Worm (Caenorhabditis elegans): ENCODE results near the gene acl-14.
A peak's percentile ranks its signal among the peaks of the same experiment; 100 is the strongest.
"Not testable (repeated sequence)": the region's sequence is repeated elsewhere in the genome, so short reads cannot be mapped to it uniquely, and the experiment has no call there.

acl-14 gene

DNA sequence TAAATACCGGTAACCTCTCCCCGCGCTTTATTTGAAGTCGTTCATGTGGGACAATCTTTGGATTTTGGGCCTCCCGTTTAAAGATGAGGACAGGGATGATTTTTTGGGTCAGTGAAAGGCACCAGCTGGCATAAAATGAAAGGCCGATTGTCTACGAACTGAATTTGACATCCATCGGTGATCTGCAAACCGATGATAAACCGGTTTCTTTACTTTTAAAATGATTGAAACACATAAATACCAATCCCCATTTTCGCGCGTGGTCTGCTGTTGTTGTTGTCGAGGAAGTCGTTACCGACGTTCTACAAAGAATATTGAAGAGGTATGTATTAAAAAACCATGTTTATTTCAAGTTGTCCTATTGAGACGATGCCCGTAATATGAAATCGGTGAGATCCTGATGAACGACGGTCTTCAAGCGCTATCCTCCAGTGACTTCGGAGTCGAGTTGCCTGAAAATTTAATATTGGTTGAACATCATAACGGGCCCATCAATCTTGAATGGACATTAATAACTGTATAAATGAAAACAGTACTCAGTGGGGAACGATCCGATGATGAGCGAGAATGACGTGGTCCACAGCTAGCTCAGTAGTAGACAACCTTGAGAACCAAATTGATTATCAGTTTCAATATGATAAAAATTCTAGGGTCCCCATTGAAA is 9.7 kb upstream of the acl-14 start (continued):
- peak; percentile 75 for TF ChIP-seq Y48G9A.11 (GFP tag; IDR thresholded peaks at IDR 0.05)
- peak; percentile 28; the same call in 1 of the 2 replicates for TF ChIP-seq dmd-6 (GFP tag; IDR thresholded peaks at IDR 0.05)
- peak; percentile 52; the same call in 1 of the 2 replicates for TF ChIP-seq php-3 (GFP tag; IDR thresholded peaks at IDR 0.05)
- no peak for TF ChIP-seq F44E2.7 (GFP tag; IDR thresholded peaks at IDR 0.05)
- TF ChIP-seq nhr-77 (tag; optimal IDR thresholded peaks at IDR 0.05), result no peak
- TF ChIP-seq saeg-2 (GFP tag; IDR thresholded peaks at IDR 0.05), result peak; percentile 79; the same call in 1 of the 2 replicates
- TF ChIP-seq lin-38 (GFP tag; IDR thresholded peaks at IDR 0.05), result peak; percentile 73
- peak in 1 of 2 experiments; percentile 91 for TF ChIP-seq unc-62 (GFP tag; optimal IDR thresholded peaks at IDR 0.05 in 1 of 2)
- no peak for TF ChIP-seq unc-62 (tag; optimal IDR thresholded peaks at IDR 0.05)
- TF ChIP-seq pha-4 (GFP tag; IDR thresholded peaks at IDR 0.05), result peak; percentile 58; the same call in 1 of the 2 replicates
- no peak for TF ChIP-seq pha-4 (tag; optimal IDR thresholded peaks at IDR 0.05)

DNA sequence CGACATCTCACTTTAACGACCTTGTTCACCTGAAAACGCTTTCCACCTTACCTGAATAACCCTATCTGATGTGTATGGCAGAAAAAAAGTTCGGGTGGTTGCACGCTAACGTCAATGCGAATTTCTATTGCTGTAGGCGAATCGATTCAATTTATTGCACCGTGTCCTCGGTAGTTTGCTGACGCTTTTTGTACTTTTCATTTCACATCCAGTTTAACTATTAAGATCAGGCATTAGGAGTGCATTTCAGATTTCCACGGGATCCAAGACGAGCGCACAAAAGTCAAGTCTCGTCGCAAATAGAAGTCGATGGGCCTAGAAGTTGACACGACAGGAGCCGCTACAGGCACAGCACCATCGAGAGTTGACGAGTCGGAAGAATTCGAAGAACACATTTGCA is 8.9 kb upstream of the acl-14 start:
- TF ChIP-seq lin-1 (GFP tag; IDR thresholded peaks at IDR 0.05) (peak; percentile 53; the same call in 1 of the 2 replicates), zip-11 (GFP tag; IDR thresholded peaks at IDR 0.05) (peak; percentile 80; the same call in 1 of the 2 replicates), mxl-2 (GFP tag; conservative IDR thresholded peaks at IDR 0.05) (peak; percentile 68), F44E2.7 (GFP tag; IDR thresholded peaks at IDR 0.05) (0 out of 2 replicates have a peak, but pooled peaks have one; percentile 49), ceh-20 (GFP tag; IDR thresholded peaks at IDR 0.05) (peak; percentile 83), D1046.2 (GFP tag; IDR thresholded peaks at IDR 0.05) (peak; percentile 88), Y48G9A.11 (GFP tag; IDR thresholded peaks at IDR 0.05) (peak; percentile 83), zfp-3 (GFP tag; conservative IDR thresholded peaks at IDR 0.05) (peak; percentile 97), dmd-8 (GFP tag; IDR thresholded peaks at IDR 0.05) (0 out of 2 replicates have a peak, but pooled peaks have one; percentile 56), saeg-2 (GFP tag; IDR thresholded peaks at IDR 0.05) (peak; percentile 81), mdt-29 (GFP tag; IDR thresholded peaks at IDR 0.05) (peak; percentile 85), Y75B8A.6 (GFP tag; IDR thresholded peaks at IDR 0.05) (peak; percentile 94), pha-4 (GFP tag; IDR thresholded peaks at IDR 0.05) (peak; percentile 95), nhr-41 (GFP tag; IDR thresholded peaks at IDR 0.05) (0 out of 2 replicates have a peak, but pooled peaks have one; percentile 42), lin-38 (GFP tag; IDR thresholded peaks at IDR 0.05) (peak; percentile 78), tra-1 (GFP tag; IDR thresholded peaks at IDR 0.05) (peak; percentile 81; the same call in 1 of the 2 replicates), arid-1 (GFP tag; conservative IDR thresholded peaks at IDR 0.05) (peak; percentile 76), egl-43 (GFP tag; IDR thresholded peaks at IDR 0.05) (peak; percentile 89), dmd-9 (GFP tag; IDR thresholded peaks at IDR 0.05) (peak; percentile 71; the same call in 1 of the 2 replicates), php-3 (GFP tag; IDR thresholded peaks at IDR 0.05) (peak; percentile 86), lim-7 (GFP tag; IDR thresholded peaks at IDR 0.05) (peak; percentile 63; the same call in 1 of the 2 replicates), lin-29 (GFP tag; IDR thresholded peaks at IDR 0.05) (peak; percentile 76), snpc-1.2 (GFP tag; IDR thresholded peaks at IDR 0.05) (peak; percentile 76), Y105C5A.15 (GFP tag; IDR thresholded peaks at IDR 0.05) (peak; percentile 76; the same call in 1 of the 2 replicates), T26A8.4 (GFP tag; IDR thresholded peaks at IDR 0.05) (peak; percentile 79), ZK337.2 (GFP tag; IDR thresholded peaks at IDR 0.05) (0 out of 2 replicates have a peak, but pooled peaks have one; percentile 61), nhr-42 (GFP tag; IDR thresholded peaks at IDR 0.05) (peak; percentile 90), hmg-1.1 (GFP tag; IDR thresholded peaks at IDR 0.05) (peak; percentile 80), ctbp-1 (GFP tag; IDR thresholded peaks at IDR 0.05) (peak; percentile 82), madf-5 (GFP tag; IDR thresholded peaks at IDR 0.05) (peak; percentile 64 to 83; a peak in 3 of 4 replicates), dmd-6 (GFP tag; IDR thresholded peaks at IDR 0.05) (peak; percentile 66), vab-7 (GFP tag; IDR thresholded peaks at IDR 0.05) (peak; percentile 42; the same call in 1 of the 2 replicates), madf-9 (GFP tag; conservative IDR thresholded peaks at IDR 0.05) (peak; percentile 59; the same call in 1 of the 2 replicates)
- not testable (repeated sequence) for TF ChIP-seq pha-4 (tag; optimal IDR thresholded peaks at IDR 0.05)
